Fruit fly (Drosophila melanogaster) whole organism, adult: ENCODE results near the gene CG42709.
A peak's percentile ranks its signal among the peaks of the same experiment; 100 is the strongest.

Source experiments
- CG12768 ChIP-seq: fragments of 200-800 bp; sonication (Bioruptor generic); optimal IDR thresholded peaks from 2 replicates; lab custom pipeline; 2017; ENCODE audit warnings: missing biosample characterization, missing genetic modification characterization, mild to moderate bottlenecking, moderate library complexity, missing genetic modification reagents
- CG14711 ChIP-seq: fragments of 200-800 bp; sonication (Bioruptor generic); optimal IDR thresholded peaks from 2 replicates; lab custom pipeline; 2018; ENCODE audit warnings: missing biosample characterization, mild to moderate bottlenecking, missing genetic modification characterization, moderate library complexity
- CG1620 ChIP-seq: fragments of 200-800 bp; sonication (Bioruptor generic); optimal IDR thresholded peaks from 2 replicates; lab custom pipeline; 2016; ENCODE audit warnings: missing biosample characterization, missing genetic modification characterization
- CG33017 ChIP-seq: fragments of 200-800 bp; sonication (Bioruptor generic); optimal IDR thresholded peaks from 2 replicates; lab custom pipeline; 2018; ENCODE audit warnings: missing biosample characterization, mild to moderate bottlenecking, missing genetic modification characterization, moderate library complexity
- Hr96 ChIP-seq: fragments of 200-800 bp; sonication (Bioruptor generic); optimal IDR thresholded peaks from 2 replicates; lab custom pipeline; 2016; ENCODE audit warnings: missing biosample characterization, missing genetic modification characterization
- cic ChIP-seq: fragments of 200-800 bp; sonication (Bioruptor generic); optimal IDR thresholded peaks from 2 replicates; lab custom pipeline; 2017; ENCODE audit warnings: missing biosample characterization, mild to moderate bottlenecking, missing genetic modification characterization, moderate library complexity
- cnc ChIP-seq, 2 experiments: fragments of >200 bp; optimal IDR thresholded peaks; 2 replicates each; lab custom pipeline; 2017
- kay ChIP-seq: fragments of 200-800 bp; sonication (Bioruptor generic); peaks from one replicate; lab custom pipeline; 2016; ENCODE audit warnings: missing biosample characterization, missing genetic modification characterization, borderline replicate concordance

- TF ChIP-seq Hr96 (GFP tag; lab: Kevin White, UChicago) (no peak), kay (GFP tag; lab: Kevin White, UChicago) (peak; percentile 74), CG1620 (no peak), CG14711 (tag; lab: Kevin White, UChicago) (no peak), cic (GFP tag; lab: Kevin White, UChicago) (no peak), cnc (optimal IDR thresholded peaks at IDR 0.05; lab: Kevin White, UChicago) (no peak), CG33017 (no peak), CG12768 (GFP tag; lab: Kevin White, UChicago) (no peak)
Observed at dm6 chr3L:12790783-12791678, 1.0 kb downstream of the CG42709 start.
